Worm (Caenorhabditis elegans) whole organism, mixed stage, embryonic: ENCODE results near the gene mfsd-11.

Source experiments
- M03D4.4 ChIP-seq: sonication (generic microtip); optimal IDR thresholded peaks from 2 replicates; lab custom pipeline; 2017; ENCODE audit warnings: mild to moderate bottlenecking, missing genetic modification characterization, missing compliant biosample characterization
- bed-3 ChIP-seq: fragments of 200-800 bp; sonication (Bioruptor generic); optimal IDR thresholded peaks from 3 replicates; lab custom pipeline; 2018; ENCODE audit warnings: mild to moderate bottlenecking, missing genetic modification characterization, moderate library complexity, missing compliant biosample characterization
- blmp-1 ChIP-seq: fragments of 150-350 bp; optimal IDR thresholded peaks from 2 replicates; lab custom pipeline; 2014; ENCODE audit warnings: missing biosample characterization, missing genetic modification characterization
- ceh-39 ChIP-seq: fragments of 150-350 bp; optimal IDR thresholded peaks from 2 replicates; lab custom pipeline; 2014; ENCODE audit warnings: missing biosample characterization, missing genetic modification characterization
- ceh-43 ChIP-seq: fragments of 200-800 bp; sonication (Bioruptor generic); optimal IDR thresholded peaks from 2 replicates; lab custom pipeline; 2018; ENCODE audit warnings: mild to moderate bottlenecking, missing genetic modification characterization, moderate library complexity, missing compliant biosample characterization
- ceh-83 ChIP-seq: fragments of 200-800 bp; sonication (Bioruptor generic); optimal IDR thresholded peaks from 2 replicates; lab custom pipeline; 2018; ENCODE audit warnings: mild to moderate bottlenecking, missing genetic modification characterization, missing compliant biosample characterization
- ces-1 ChIP-seq: fragments of 150-350 bp; optimal IDR thresholded peaks from 2 replicates; lab custom pipeline; 2014; ENCODE audit warnings: missing biosample characterization, missing genetic modification reagents, missing genetic modification characterization
- cnd-1 ChIP-seq: fragments of 200-800 bp; sonication (Bioruptor generic); optimal IDR thresholded peaks from 2 replicates; lab custom pipeline; 2018; ENCODE audit warnings: mild to moderate bottlenecking, missing genetic modification characterization, missing compliant biosample characterization
- drap-1 ChIP-seq: fragments of 200-800 bp; sonication (Bioruptor generic); optimal IDR thresholded peaks from 3 replicates; lab custom pipeline; 2018; ENCODE audit warnings: mild to moderate bottlenecking, missing genetic modification characterization, missing compliant biosample characterization
- elt-1 ChIP-seq: sonication (generic microtip); optimal IDR thresholded peaks from 2 replicates; lab custom pipeline; 2017; ENCODE audit warnings: missing genetic modification characterization, mild to moderate bottlenecking, missing compliant biosample characterization, antibody characterized with exemption, moderate library complexity, borderline replicate concordance; ENCODE audit not compliant: insufficient read depth
- elt-3 ChIP-seq: fragments of 150-350 bp; optimal IDR thresholded peaks from 2 replicates; lab custom pipeline; 2014; ENCODE audit warnings: missing biosample characterization, missing genetic modification characterization
- flh-1 ChIP-seq: fragments of 200-800 bp; sonication (Bioruptor generic); optimal IDR thresholded peaks from 2 replicates; lab custom pipeline; 2018; ENCODE audit warnings: mild to moderate bottlenecking, missing genetic modification characterization, moderate library complexity, missing compliant biosample characterization
- ham-2 ChIP-seq: fragments of 200-800 bp; sonication (Bioruptor generic); optimal IDR thresholded peaks from 2 replicates; lab custom pipeline; 2018; ENCODE audit warnings: mild to moderate bottlenecking, missing genetic modification characterization, missing compliant biosample characterization
- hlh-1 ChIP-seq: fragments of 150-350 bp; optimal IDR thresholded peaks from 2 replicates; lab custom pipeline; 2014; ENCODE audit warnings: missing biosample characterization, missing genetic modification reagents, missing genetic modification characterization
- lin-13 ChIP-seq: fragments of 150-350 bp; optimal IDR thresholded peaks from 2 replicates; lab custom pipeline; 2014; ENCODE audit warnings: missing biosample characterization, missing genetic modification characterization
- lin-32 ChIP-seq: fragments of 200-800 bp; sonication (Bioruptor generic); optimal IDR thresholded peaks from 2 replicates; lab custom pipeline; 2018; ENCODE audit warnings: mild to moderate bottlenecking, missing genetic modification characterization, missing compliant biosample characterization
- lsy-2 ChIP-seq: fragments of 150-350 bp; optimal IDR thresholded peaks from 2 replicates; lab custom pipeline; 2014; ENCODE audit warnings: missing biosample characterization, missing genetic modification characterization
- mab-5 ChIP-seq: fragments of 150-350 bp; optimal IDR thresholded peaks from 2 replicates; lab custom pipeline; 2014; ENCODE audit warnings: missing biosample characterization, missing genetic modification characterization
- mep-1 ChIP-seq: fragments of 150-350 bp; optimal IDR thresholded peaks from 2 replicates; lab custom pipeline; 2017; ENCODE audit warnings: missing biosample characterization, missing genetic modification reagents, missing genetic modification characterization, inconsistent platforms
- mls-2 ChIP-seq: sonication (generic microtip); optimal IDR thresholded peaks from 2 replicates; lab custom pipeline; 2016; ENCODE audit warnings: mild to moderate bottlenecking, missing genetic modification characterization, moderate library complexity, missing compliant biosample characterization
- nhr-12 ChIP-seq: fragments of 150-350 bp; optimal IDR thresholded peaks from 2 replicates; lab custom pipeline; 2014; ENCODE audit warnings: missing biosample characterization, missing genetic modification characterization
- nhr-2 ChIP-seq: fragments of 150-350 bp; optimal IDR thresholded peaks from 2 replicates; lab custom pipeline; 2014; ENCODE audit warnings: missing biosample characterization, missing genetic modification characterization
- nhr-237 ChIP-seq: fragments of 150-350 bp; optimal IDR thresholded peaks from 2 replicates; lab custom pipeline; 2014; ENCODE audit warnings: missing biosample characterization, missing genetic modification characterization
- nhr-28 ChIP-seq: fragments of 150-350 bp; optimal IDR thresholded peaks from 2 replicates; lab custom pipeline; 2014; ENCODE audit warnings: missing biosample characterization, missing genetic modification characterization
- nhr-76 ChIP-seq: sonication (generic microtip); optimal IDR thresholded peaks from 2 replicates; lab custom pipeline; 2017; ENCODE audit warnings: missing biosample characterization, missing genetic modification characterization
- pha-4 ChIP-seq: fragments of 150-350 bp; optimal IDR thresholded peaks from 2 replicates; lab custom pipeline; 2018; ENCODE audit warnings: missing biosample characterization, missing genetic modification reagents, missing genetic modification characterization
- sem-2 ChIP-seq: fragments of 200-800 bp; sonication (Bioruptor generic); optimal IDR thresholded peaks from 2 replicates; lab custom pipeline; 2018; ENCODE audit warnings: mild to moderate bottlenecking, missing genetic modification characterization, missing compliant biosample characterization
- snpc-4 ChIP-seq: fragments of 150-350 bp; optimal IDR thresholded peaks from 2 replicates; lab custom pipeline; 2014; ENCODE audit warnings: missing biosample characterization, missing genetic modification characterization
- sptf-1 ChIP-seq: sonication (generic microtip); optimal IDR thresholded peaks from 2 replicates; lab custom pipeline; 2017; ENCODE audit warnings: mild to moderate bottlenecking, missing genetic modification characterization, moderate library complexity, missing compliant biosample characterization
- tbx-8 ChIP-seq: fragments of 200-800 bp; sonication (Bioruptor generic); optimal IDR thresholded peaks from 2 replicates; lab custom pipeline; 2018; ENCODE audit warnings: mild to moderate bottlenecking, missing genetic modification characterization, moderate library complexity, missing compliant biosample characterization
- unc-120 ChIP-seq: sonication (generic microtip); optimal IDR thresholded peaks from 2 replicates; lab custom pipeline; 2017; ENCODE audit warnings: missing genetic modification characterization, missing compliant biosample characterization; ENCODE audit not compliant: poor library complexity, severe bottlenecking
- unc-39 ChIP-seq: fragments of 150-350 bp; optimal IDR thresholded peaks from 2 replicates; lab custom pipeline; 2014; ENCODE audit warnings: missing biosample characterization, missing genetic modification characterization
- unc-62 ChIP-seq: fragments of 150-350 bp; optimal IDR thresholded peaks from 2 replicates; lab custom pipeline; 2014; ENCODE audit warnings: missing biosample characterization, missing genetic modification reagents, missing genetic modification characterization
- zip-8 ChIP-seq: fragments of 150-350 bp; optimal IDR thresholded peaks from 2 replicates; lab custom pipeline; 2014; ENCODE audit warnings: missing biosample characterization, missing genetic modification characterization
- ztf-11 ChIP-seq: fragments of 150-350 bp; optimal IDR thresholded peaks from 2 replicates; lab custom pipeline; 2014; ENCODE audit warnings: missing biosample characterization, missing genetic modification characterization

mfsd-11 gene

DNA sequence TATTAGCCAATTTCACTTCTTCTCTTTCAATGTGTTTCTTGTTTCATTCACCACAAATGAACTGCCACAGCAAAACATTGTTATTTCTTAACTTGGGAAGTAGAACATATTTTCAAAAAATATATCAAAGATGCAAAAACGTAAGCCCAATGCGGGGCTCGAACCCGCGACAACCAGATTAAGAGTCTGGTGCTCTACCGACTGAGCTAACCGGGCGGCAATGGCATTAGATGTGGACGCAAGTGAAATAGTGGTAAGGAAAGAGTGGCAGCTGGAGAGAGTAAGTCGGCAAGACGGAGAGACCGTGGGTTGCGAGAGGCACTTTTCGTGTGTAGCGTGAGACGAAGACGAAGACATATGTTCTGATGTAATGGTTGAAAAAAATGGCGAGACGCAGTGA is 47.9 kb downstream of the mfsd-11 start:
- TF ChIP-seq M03D4.4 (tag; lab: Kevin White, UChicago): peak; percentile 96
- TF ChIP-seq lsy-2 (tag; lab: Kevin White, UChicago): peak; percentile 31
- peak; percentile 70 for TF ChIP-seq nhr-12 (tag; lab: Kevin White, UChicago)
- TF ChIP-seq nhr-2: no peak
- TF ChIP-seq ham-2 (GFP tag; lab: Kevin White, UChicago): peak; percentile 97
- TF ChIP-seq nhr-237: peak; percentile 60
- peak; percentile 91 for TF ChIP-seq flh-1 (GFP tag; lab: Kevin White, UChicago)
- TF ChIP-seq lin-13 (tag; lab: Kevin White, UChicago): peak; percentile 42
- peak; percentile 62 for TF ChIP-seq hlh-1
- TF ChIP-seq ceh-83 (GFP tag; lab: Kevin White, UChicago): peak; percentile 98
- peak; percentile 96 for TF ChIP-seq lin-32 (GFP tag; lab: Kevin White, UChicago)
- peak; percentile 77 for TF ChIP-seq nhr-76 (tag; lab: Kevin White, UChicago)
- TF ChIP-seq ceh-43 (GFP tag; lab: Kevin White, UChicago): peak; percentile 94
- TF ChIP-seq unc-62 (GFP tag; lab: Kevin White, UChicago): peak; percentile 71
- TF ChIP-seq zip-8: no peak
- peak; percentile 92 for TF ChIP-seq bed-3 (GFP tag; lab: Kevin White, UChicago)
- TF ChIP-seq snpc-4 (tag; lab: Kevin White, UChicago): no peak
- TF ChIP-seq ces-1 (GFP tag; lab: Kevin White, UChicago): peak; percentile 94
- no peak for TF ChIP-seq mab-5 (tag; lab: Kevin White, UChicago)
- peak; percentile 98 for TF ChIP-seq cnd-1
- peak; percentile 98 for TF ChIP-seq unc-120 (tag; lab: Kevin White, UChicago)
- peak; percentile 83 for TF ChIP-seq ztf-11
- TF ChIP-seq ceh-39: no peak
- peak; percentile 81 for TF ChIP-seq mep-1 (tag; lab: Kevin White, UChicago)
- TF ChIP-seq sptf-1: peak; percentile 98
- peak; percentile 3 for TF ChIP-seq elt-3 (tag; lab: Kevin White, UChicago)
- no peak for TF ChIP-seq elt-1 (tag; lab: Kevin White, UChicago)
- TF ChIP-seq pha-4 (tag; lab: Kevin White, UChicago): peak; percentile 79
- TF ChIP-seq sem-2 (GFP tag; lab: Kevin White, UChicago): peak; percentile 95
- TF ChIP-seq tbx-8 (GFP tag; lab: Kevin White, UChicago): peak; percentile 93
- TF ChIP-seq unc-39 (tag; lab: Kevin White, UChicago): peak; percentile 46
- peak; percentile 98 for TF ChIP-seq drap-1 (GFP tag; lab: Kevin White, UChicago)
- TF ChIP-seq nhr-28 (tag; lab: Kevin White, UChicago): peak; percentile 75
- no peak for TF ChIP-seq blmp-1 (tag; lab: Kevin White, UChicago)
- TF ChIP-seq mls-2 (tag; lab: Kevin White, UChicago): no peak
- TF ChIP-seq, all 35 proteins: peak for 27

DNA sequence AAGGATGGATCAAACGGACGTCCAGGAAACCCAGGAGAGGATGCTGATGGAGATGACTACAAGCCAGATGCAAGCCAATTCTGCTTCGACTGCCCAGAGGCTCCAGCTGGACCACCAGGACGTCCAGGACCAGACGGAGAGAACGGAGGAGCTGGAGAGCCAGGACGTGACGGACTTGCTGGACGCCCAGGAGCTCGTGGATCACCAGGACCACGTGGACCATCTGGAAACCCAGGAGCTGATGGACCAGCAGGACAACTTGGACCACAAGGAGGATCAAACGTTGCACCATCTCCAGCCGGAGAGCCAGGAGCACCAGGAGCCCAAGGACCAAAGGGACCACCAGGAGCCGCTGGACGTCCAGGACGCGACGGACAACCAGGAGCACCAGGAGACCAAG is 48.4 kb downstream of the mfsd-11 start:
- TF ChIP-seq ztf-11 (no peak), sptf-1 (no peak), hlh-1 (no peak), pha-4 (tag; lab: Kevin White, UChicago) (no peak), unc-62 (GFP tag; lab: Kevin White, UChicago) (no peak), tbx-8 (GFP tag; lab: Kevin White, UChicago) (no peak), blmp-1 (tag; lab: Kevin White, UChicago) (no peak), elt-1 (tag; lab: Kevin White, UChicago) (no peak), ceh-39 (no peak), unc-120 (tag; lab: Kevin White, UChicago) (no peak), nhr-237 (no peak), zip-8 (no peak), M03D4.4 (tag; lab: Kevin White, UChicago) (no peak), elt-3 (tag; lab: Kevin White, UChicago) (no peak), mep-1 (tag; lab: Kevin White, UChicago) (no peak), lsy-2 (tag; lab: Kevin White, UChicago) (no peak), nhr-2 (no peak), unc-39 (tag; lab: Kevin White, UChicago) (no peak), nhr-28 (tag; lab: Kevin White, UChicago) (no peak), snpc-4 (tag; lab: Kevin White, UChicago) (no peak)
- TF ChIP-seq, all 35 proteins: peak for 0

DNA sequence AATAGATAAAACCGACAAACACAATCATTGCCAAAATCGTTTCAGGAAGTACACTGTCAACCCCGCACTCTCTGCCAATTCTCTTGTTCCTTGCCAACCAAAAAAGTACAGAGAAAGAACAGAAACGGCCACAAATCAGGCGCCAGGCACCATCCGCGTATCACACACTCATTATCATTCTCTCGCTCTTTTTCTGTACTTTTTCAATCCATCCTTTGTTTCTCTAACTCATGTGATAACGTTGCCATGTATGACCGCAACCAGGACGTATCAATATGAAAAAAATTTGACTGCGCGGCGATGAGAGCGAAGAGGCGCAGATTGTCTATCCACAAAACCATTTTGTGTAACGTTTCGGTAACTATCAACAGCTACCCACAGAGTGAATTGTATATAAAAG is 49.3 kb downstream of the mfsd-11 start, which contains the start of gene col-181:
Gene col-181, plus strand, starts transcription at position 301 of the 400 bp plus-strand sequence.
- TF ChIP-seq nhr-28 (tag; lab: Kevin White, UChicago): no peak
- TF ChIP-seq nhr-2: no peak
- TF ChIP-seq unc-120 (tag; lab: Kevin White, UChicago): no peak
- no peak for TF ChIP-seq ztf-11
- no peak for TF ChIP-seq nhr-76 (tag; lab: Kevin White, UChicago)
- no peak for TF ChIP-seq ces-1 (GFP tag; lab: Kevin White, UChicago)
- no peak for TF ChIP-seq flh-1 (GFP tag; lab: Kevin White, UChicago)
- no peak for TF ChIP-seq mab-5 (tag; lab: Kevin White, UChicago)
- TF ChIP-seq cnd-1: no peak
- TF ChIP-seq lin-32 (GFP tag; lab: Kevin White, UChicago): no peak
- TF ChIP-seq blmp-1 (tag; lab: Kevin White, UChicago): no peak
- no peak for TF ChIP-seq unc-62 (GFP tag; lab: Kevin White, UChicago)
- no peak for TF ChIP-seq unc-39 (tag; lab: Kevin White, UChicago)
- no peak for TF ChIP-seq lsy-2 (tag; lab: Kevin White, UChicago)
- TF ChIP-seq hlh-1: no peak
- TF ChIP-seq elt-1 (tag; lab: Kevin White, UChicago): no peak
- no peak for TF ChIP-seq pha-4 (tag; lab: Kevin White, UChicago)
- TF ChIP-seq, all 35 proteins: peak for 0
